Fruit fly (Drosophila melanogaster) whole organism, prepupa: ENCODE results near the gene Ctl1.

ENCODE experiments used
- CG10669 ChIP-seq: fragments of 200-800 bp; sonication (Bioruptor generic); optimal IDR thresholded peaks from 3 replicates; lab custom pipeline; 2018; ENCODE audit warnings: missing biosample characterization, mild to moderate bottlenecking, missing genetic modification characterization, moderate library complexity
- CG11762 ChIP-seq: fragments of 200-800 bp; sonication (Bioruptor generic); optimal IDR thresholded peaks from 3 replicates; lab custom pipeline; 2016; ENCODE audit warnings: missing biosample characterization, missing genetic modification characterization; ENCODE audit not compliant: insufficient read depth
- CG15336 ChIP-seq: fragments of 200-800 bp; sonication (Bioruptor generic); IDR thresholded peaks from 2 replicates; pipeline ENCODE4 v1.3.6; 2022; ENCODE audit warnings: missing biosample characterization, missing genetic modification characterization
- CG1621 ChIP-seq: fragments of 200-800 bp; sonication (Bioruptor generic); optimal IDR thresholded peaks from 3 replicates; lab custom pipeline; 2018; ENCODE audit warnings: missing biosample characterization, mild to moderate bottlenecking, missing genetic modification characterization
- CG3919 ChIP-seq: fragments of 200-800 bp; sonication (Bioruptor generic); optimal IDR thresholded peaks from 3 replicates; lab custom pipeline; 2016; ENCODE audit warnings: missing biosample characterization, missing genetic modification characterization
- CG6163 ChIP-seq: fragments of 200-800 bp; sonication (Bioruptor generic); IDR thresholded peaks from 3 replicates; pipeline ENCODE4 v1.3.6; 2022; ENCODE audit warnings: missing biosample characterization, missing genetic modification characterization
- CG6808 ChIP-seq: fragments of 200-800 bp; sonication (Bioruptor generic); optimal IDR thresholded peaks from 3 replicates; lab custom pipeline; 2017; ENCODE audit warnings: missing biosample characterization, missing genetic modification characterization, mild to moderate bottlenecking, moderate library complexity, missing genetic modification reagents
- CG7368 ChIP-seq: fragments of 200-800 bp; sonication (Bioruptor generic); optimal IDR thresholded peaks from 3 replicates; lab custom pipeline; 2016; ENCODE audit warnings: missing biosample characterization, missing genetic modification characterization
- Eip78C ChIP-seq: fragments of 200-800 bp; sonication (Bioruptor generic); peaks from one replicate; lab custom pipeline; 2016; ENCODE audit warnings: missing biosample characterization, missing genetic modification characterization
- Hr39 ChIP-seq: fragments of 200-800 bp; sonication (Bioruptor generic); optimal IDR thresholded peaks from 2 replicates; lab custom pipeline; 2016; ENCODE audit warnings: missing biosample characterization, missing genetic modification characterization
- Lpt ChIP-seq: fragments of 200-800 bp; sonication (Bioruptor generic); optimal IDR thresholded peaks from 3 replicates; lab custom pipeline; 2016; ENCODE audit warnings: missing biosample characterization, missing genetic modification characterization
- OdsH ChIP-seq: fragments of 200-800 bp; sonication (Bioruptor generic); optimal IDR thresholded peaks from 3 replicates; lab custom pipeline; 2016; ENCODE audit warnings: missing biosample characterization, missing genetic modification characterization
- Sox15 ChIP-seq: fragments of 200-800 bp; sonication (Bioruptor generic); optimal IDR thresholded peaks from 3 replicates; lab custom pipeline; 2016; ENCODE audit warnings: missing biosample characterization, missing genetic modification characterization
- achi ChIP-seq: fragments of 200-800 bp; sonication (Bioruptor generic); optimal IDR thresholded peaks from 3 replicates; lab custom pipeline; 2016; ENCODE audit warnings: missing biosample characterization, missing genetic modification characterization
- dsx ChIP-seq: fragments of 200-800 bp; optimal IDR thresholded peaks from 3 replicates; lab custom pipeline; 2019; ENCODE audit warnings: missing biosample characterization, mild to moderate bottlenecking, missing genetic modification characterization, moderate library complexity; ENCODE audit not compliant: poor library complexity, severe bottlenecking
- fd59A ChIP-seq: fragments of 200-800 bp; sonication (Bioruptor generic); optimal IDR thresholded peaks from 2 replicates; lab custom pipeline; 2017; ENCODE audit warnings: missing biosample characterization, mild to moderate bottlenecking, missing genetic modification characterization, missing genetic modification reagents
- fkh ChIP-seq: fragments of 200-800 bp; sonication (Bioruptor generic); optimal IDR thresholded peaks from 3 replicates; lab custom pipeline; 2017; ENCODE audit warnings: missing biosample characterization, mild to moderate bottlenecking, missing genetic modification characterization, moderate library complexity
- net ChIP-seq: fragments of 200-800 bp; sonication (Bioruptor generic); optimal IDR thresholded peaks from 3 replicates; lab custom pipeline; 2016; ENCODE audit warnings: missing biosample characterization, missing genetic modification characterization
- pdm3 ChIP-seq: fragments of 200-800 bp; sonication (Bioruptor generic); optimal IDR thresholded peaks from 3 replicates; lab custom pipeline; 2016; ENCODE audit warnings: missing biosample characterization, missing genetic modification characterization
- salr ChIP-seq, 2 experiments: fragments of 200-800 bp; sonication (Bioruptor generic); optimal IDR thresholded peaks; 3 replicates each; lab custom pipeline; 2016 to 2018; ENCODE audit warnings: missing biosample characterization in 2 of 2, missing genetic modification characterization in 2 of 2, mild to moderate bottlenecking in 1 of 2
- ss ChIP-seq, 2 experiments: fragments of 200-800 bp; sonication (Bioruptor generic); optimal IDR thresholded peaks; 2 replicates in 1 of 2; 3 replicates in 1 of 2; lab custom pipeline; 2017 to 2018; ENCODE audit warnings: mild to moderate bottlenecking in 2 of 2, missing biosample characterization in 2 of 2, missing genetic modification characterization in 2 of 2, moderate library complexity in 1 of 2

Gene Ctl1

DNA sequence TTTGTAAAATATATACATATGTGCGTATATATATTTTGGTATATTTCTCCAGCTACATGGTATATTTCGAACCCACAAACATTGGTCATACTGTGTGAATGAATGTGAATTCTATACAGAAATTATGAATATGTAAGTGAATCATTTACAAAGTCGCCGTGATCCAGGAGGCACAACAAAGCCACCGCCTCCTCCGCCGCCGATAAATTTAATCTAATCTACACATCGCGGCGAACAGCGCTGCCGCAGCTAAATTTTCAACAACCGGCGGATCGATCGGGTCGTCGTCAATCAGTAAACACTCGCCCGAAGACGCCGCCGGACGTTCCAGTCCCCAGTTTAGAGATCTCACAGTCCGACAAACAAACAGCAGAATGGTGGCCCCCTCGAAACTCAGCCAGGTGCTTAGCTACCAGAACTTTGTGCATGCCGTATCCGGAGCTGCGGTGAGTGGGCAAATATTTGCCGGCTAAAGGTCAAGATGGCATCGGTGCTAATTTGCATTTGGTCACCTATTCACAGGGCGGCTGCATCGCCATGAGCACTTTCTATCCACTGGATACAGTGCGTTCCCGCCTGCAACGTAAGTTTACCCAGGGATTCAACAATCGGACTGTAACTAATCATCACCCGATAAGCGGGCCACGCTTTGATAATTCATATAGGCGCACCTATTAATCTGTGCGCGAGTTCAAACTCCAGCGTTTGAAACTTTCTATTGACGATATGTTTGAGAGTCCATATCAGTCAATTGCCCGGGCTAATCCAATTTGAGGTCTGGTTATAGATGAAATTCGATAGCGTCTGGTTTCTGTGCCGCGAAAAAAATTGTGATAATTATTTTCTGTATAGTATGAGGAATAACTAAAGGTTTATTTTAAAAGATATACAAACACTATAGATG is 41.2 kb downstream of the Ctl1 start, which contains the start of gene PMP34:
Gene PMP34, plus strand, starts transcription at position 79 of the 904 bp plus-strand sequence.
- TF ChIP-seq CG6808 (GFP tag; lab: Kevin White, UChicago) = no peak
- TF ChIP-seq dsx (GFP tag; lab: Kevin White, UChicago) = peak; percentile 71
- 0 out of 2 replicates have a peak, but pooled peaks have one; percentile 10 for TF ChIP-seq CG15336 (GFP tag; lab: Robert Waterston, UW)
- TF ChIP-seq fkh (GFP tag; lab: Kevin White, UChicago) = peak; percentile 60
- TF ChIP-seq, all 60 proteins: peak for 3

DNA sequence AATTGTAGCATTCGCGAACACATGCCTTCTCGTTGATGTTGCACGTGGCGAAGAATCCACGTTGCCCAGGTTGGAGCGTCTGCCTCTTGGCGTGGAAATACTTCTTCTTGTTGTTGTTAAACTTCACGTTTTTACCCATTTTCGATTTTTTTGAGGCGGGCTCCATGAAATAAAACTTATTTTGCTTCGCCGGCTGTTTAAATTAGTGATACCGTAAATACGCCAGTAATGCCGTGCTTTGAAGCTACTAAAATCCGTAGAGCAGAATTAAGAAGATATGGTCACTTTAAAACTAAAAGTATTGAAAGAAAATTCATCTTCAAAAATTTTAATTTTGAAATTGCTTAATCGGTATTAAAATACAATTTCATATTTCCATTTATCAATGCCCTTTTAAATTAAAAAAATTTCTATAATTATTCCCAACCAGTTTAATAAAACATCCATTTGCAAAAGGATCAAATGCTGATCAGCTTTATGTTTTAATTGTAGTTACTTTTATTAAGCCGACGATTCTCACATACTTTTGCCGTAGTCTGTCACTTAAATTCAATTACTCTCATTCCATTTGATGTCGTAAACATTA is 44.4 kb downstream of the Ctl1 start, which contains the start of gene CG15014:
Gene CG15014, minus strand, starts transcription at position 228 of the 586 bp plus-strand sequence.
- TF ChIP-seq Eip78C (GFP tag; lab: Kevin White, UChicago) (no peak), Lpt (GFP tag; lab: Kevin White, UChicago) (no peak), salr (GFP tag; optimal IDR thresholded peaks at IDR 0.05; lab: Kevin White, UChicago) (no peak), CG3919 (GFP tag; lab: Kevin White, UChicago) (no peak), fd59A (GFP tag; lab: Kevin White, UChicago) (no peak), ss (GFP tag; optimal IDR thresholded peaks at IDR 0.05; lab: Kevin White, UChicago) (no peak), Sox15 (GFP tag; lab: Kevin White, UChicago) (no peak), CG6163 (GFP tag; lab: Robert Waterston, UW) (no peak), CG1621 (no peak), Hr39 (GFP tag; lab: Kevin White, UChicago) (no peak), achi (GFP tag; lab: Kevin White, UChicago) (no peak), CG15336 (GFP tag; lab: Robert Waterston, UW) (no peak), OdsH (GFP tag; lab: Kevin White, UChicago) (no peak), CG11762 (GFP tag; lab: Kevin White, UChicago) (no peak), pdm3 (GFP tag; lab: Kevin White, UChicago) (no peak), net (GFP tag; lab: Kevin White, UChicago) (no peak)
- TF ChIP-seq, all 60 proteins: peak for 0

DNA sequence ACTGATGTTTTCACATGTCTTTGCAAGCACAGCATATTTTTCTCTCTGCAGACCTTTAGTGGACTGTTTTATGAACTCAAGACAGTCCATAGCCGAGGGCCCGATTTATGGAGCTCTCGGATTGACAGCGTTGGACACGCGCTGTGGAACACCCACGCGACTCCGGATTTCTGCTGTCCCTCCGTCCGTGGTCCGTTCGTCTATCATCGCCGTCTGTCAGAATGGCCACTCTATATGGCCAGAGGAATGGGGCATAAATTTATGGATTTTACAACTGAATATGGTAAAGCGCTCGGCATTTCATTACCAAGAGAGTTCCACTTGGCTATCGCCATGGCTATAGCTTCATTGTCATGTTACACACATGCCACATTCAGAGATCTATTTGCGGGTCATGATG is 50.3 kb downstream of the Ctl1 start:
- TF ChIP-seq CG10669 (GFP tag; lab: Kevin White, UChicago) (no peak), CG7368 (GFP tag; lab: Kevin White, UChicago) (no peak)
